Worm (Caenorhabditis elegans): ENCODE results near the gene fndc-1.

The fndc-1 gene

ce11 chrII:11259766-11260165 is 22.6 kb upstream of the fndc-1 start:
- TF ChIP-seq tbx-37 (GFP tag; conservative IDR thresholded peaks at IDR 0.05) (no peak), aly-1 (tag; optimal IDR thresholded peaks at IDR 0.05) (no peak), ceh-36 (tag; optimal IDR thresholded peaks at IDR 0.05) (no peak), F13C5.2 (tag; optimal IDR thresholded peaks at IDR 0.05) (no peak), pes-1 (GFP tag; IDR thresholded peaks at IDR 0.05) (no peak), ets-7 (tag; optimal IDR thresholded peaks at IDR 0.05) (no peak), tra-4 (tag; optimal IDR thresholded peaks at IDR 0.05) (no peak), hmbx-1 (tag; optimal IDR thresholded peaks at IDR 0.05) (no peak), scrt-1 (GFP tag; IDR thresholded peaks at IDR 0.05) (no peak), flt-1 (GFP tag; IDR thresholded peaks at IDR 0.05) (no peak), ama-1 (optimal IDR thresholded peaks at IDR 0.05) (no peak), sea-1 (GFP tag; conservative IDR thresholded peaks at IDR 0.05) (no peak), B0310.2 (tag; optimal IDR thresholded peaks at IDR 0.05) (no peak)

- TF ChIP-seq hmbx-1 (tag; optimal IDR thresholded peaks at IDR 0.05) (no peak), ets-7 (tag; optimal IDR thresholded peaks at IDR 0.05) (no peak), hmg-4 (GFP tag; optimal IDR thresholded peaks at IDR 0.05) (no peak), ama-1 (optimal IDR thresholded peaks at IDR 0.05) (no peak), tbx-11 (GFP tag; IDR thresholded peaks at IDR 0.05) (no peak), scrt-1 (GFP tag; IDR thresholded peaks at IDR 0.05) (no peak), pes-1 (GFP tag; IDR thresholded peaks at IDR 0.05) (no peak), F13C5.2 (tag; optimal IDR thresholded peaks at IDR 0.05) (no peak), ceh-36 (tag; optimal IDR thresholded peaks at IDR 0.05) (no peak), tbx-37 (GFP tag; conservative IDR thresholded peaks at IDR 0.05) (no peak), flt-1 (GFP tag; IDR thresholded peaks at IDR 0.05) (no peak), ceh-13 (GFP tag; optimal IDR thresholded peaks at IDR 0.05) (no peak)
Observed at ce11 chrII:11255536-11255935, 18.4 kb upstream of the fndc-1 start, which contains the start of gene T05B9.2. T05B9.2 (plus strand) TSS chrII:11255836.

ce11 chrII:11247414-11247813 is 10.3 kb upstream of the fndc-1 start, which contains the start of gene T06D8.10:
T06D8.10 (minus strand) TSS chrII:11247514.
- TF ChIP-seq hmg-4 (GFP tag; optimal IDR thresholded peaks at IDR 0.05) (no peak), hnd-1 (tag; optimal IDR thresholded peaks at IDR 0.05) (no peak), B0310.2 (tag; optimal IDR thresholded peaks at IDR 0.05) (no peak), tbx-11 (GFP tag; IDR thresholded peaks at IDR 0.05) (no peak), sea-1 (GFP tag; conservative IDR thresholded peaks at IDR 0.05) (no peak), flt-1 (GFP tag; IDR thresholded peaks at IDR 0.05) (no peak), pes-1 (GFP tag; IDR thresholded peaks at IDR 0.05) (no peak), ceh-13 (GFP tag; optimal IDR thresholded peaks at IDR 0.05) (no peak), F13C5.2 (tag; optimal IDR thresholded peaks at IDR 0.05) (no peak), ets-7 (tag; optimal IDR thresholded peaks at IDR 0.05) (no peak), tbx-37 (GFP tag; conservative IDR thresholded peaks at IDR 0.05) (no peak), tra-4 (tag; optimal IDR thresholded peaks at IDR 0.05) (no peak), ama-1 (optimal IDR thresholded peaks at IDR 0.05) (no peak), aly-1 (tag; optimal IDR thresholded peaks at IDR 0.05) (no peak), ceh-36 (tag; optimal IDR thresholded peaks at IDR 0.05) (no peak), hmbx-1 (tag; optimal IDR thresholded peaks at IDR 0.05) (no peak), scrt-1 (GFP tag; IDR thresholded peaks at IDR 0.05) (no peak)

- TF ChIP-seq hmg-4 (GFP tag; optimal IDR thresholded peaks at IDR 0.05) = no peak
Observed at ce11 chrII:11246506-11246905, 9.4 kb upstream of the fndc-1 start.

ce11 chrII:11242918-11243317 is 5.8 kb upstream of the fndc-1 start:
- TF ChIP-seq ama-1 (optimal IDR thresholded peaks at IDR 0.05) (no peak), hmg-4 (GFP tag; optimal IDR thresholded peaks at IDR 0.05) (no peak), scrt-1 (GFP tag; IDR thresholded peaks at IDR 0.05) (no peak), ets-7 (tag; optimal IDR thresholded peaks at IDR 0.05) (no peak), B0310.2 (tag; optimal IDR thresholded peaks at IDR 0.05) (no peak), hmbx-1 (tag; optimal IDR thresholded peaks at IDR 0.05) (no peak), aly-1 (tag; optimal IDR thresholded peaks at IDR 0.05) (no peak), tbx-37 (GFP tag; conservative IDR thresholded peaks at IDR 0.05) (no peak), sea-1 (GFP tag; conservative IDR thresholded peaks at IDR 0.05) (no peak), F13C5.2 (tag; optimal IDR thresholded peaks at IDR 0.05) (no peak), flt-1 (GFP tag; IDR thresholded peaks at IDR 0.05) (no peak), ceh-36 (tag; optimal IDR thresholded peaks at IDR 0.05) (no peak), ceh-13 (GFP tag; optimal IDR thresholded peaks at IDR 0.05) (no peak), pes-1 (GFP tag; IDR thresholded peaks at IDR 0.05) (no peak), tra-4 (tag; optimal IDR thresholded peaks at IDR 0.05) (no peak)

ce11 chrII:11241497-11241896 is 4.4 kb upstream of the fndc-1 start:
- TF ChIP-seq pes-1 (GFP tag; IDR thresholded peaks at IDR 0.05) (no peak), tbx-37 (GFP tag; conservative IDR thresholded peaks at IDR 0.05) (no peak), ama-1 (optimal IDR thresholded peaks at IDR 0.05) (no peak), scrt-1 (GFP tag; IDR thresholded peaks at IDR 0.05) (no peak), tra-4 (tag; optimal IDR thresholded peaks at IDR 0.05) (no peak), ets-7 (tag; optimal IDR thresholded peaks at IDR 0.05) (no peak), aly-1 (tag; optimal IDR thresholded peaks at IDR 0.05) (no peak), tbx-11 (GFP tag; IDR thresholded peaks at IDR 0.05) (no peak), hnd-1 (tag; optimal IDR thresholded peaks at IDR 0.05) (no peak), hmbx-1 (tag; optimal IDR thresholded peaks at IDR 0.05) (no peak), flt-1 (GFP tag; IDR thresholded peaks at IDR 0.05) (no peak), F13C5.2 (tag; optimal IDR thresholded peaks at IDR 0.05) (no peak)

ce11 chrII:11240963-11241362 is 3.8 kb upstream of the fndc-1 start:
- TF ChIP-seq pes-1 (GFP tag; IDR thresholded peaks at IDR 0.05) = no peak
- no peak for TF ChIP-seq aly-1 (tag; optimal IDR thresholded peaks at IDR 0.05)
- no peak for TF ChIP-seq tbx-11 (GFP tag; IDR thresholded peaks at IDR 0.05)
- TF ChIP-seq ama-1 (optimal IDR thresholded peaks at IDR 0.05) = no peak
- TF ChIP-seq B0310.2 (tag; optimal IDR thresholded peaks at IDR 0.05) = no peak
- no peak for TF ChIP-seq hnd-1 (tag; optimal IDR thresholded peaks at IDR 0.05)
- no peak for TF ChIP-seq hmbx-1 (tag; optimal IDR thresholded peaks at IDR 0.05)
- TF ChIP-seq sea-1 (GFP tag; conservative IDR thresholded peaks at IDR 0.05) = no peak
- no peak for TF ChIP-seq ets-7 (tag; optimal IDR thresholded peaks at IDR 0.05)
- no peak for TF ChIP-seq F13C5.2 (tag; optimal IDR thresholded peaks at IDR 0.05)
- no peak for TF ChIP-seq tra-4 (tag; optimal IDR thresholded peaks at IDR 0.05)
- TF ChIP-seq tbx-37 (GFP tag; conservative IDR thresholded peaks at IDR 0.05) = no peak
- no peak for TF ChIP-seq ceh-13 (GFP tag; optimal IDR thresholded peaks at IDR 0.05)
- TF ChIP-seq hmg-4 (GFP tag; optimal IDR thresholded peaks at IDR 0.05) = no peak
- no peak for TF ChIP-seq flt-1 (GFP tag; IDR thresholded peaks at IDR 0.05)
- TF ChIP-seq ceh-36 (tag; optimal IDR thresholded peaks at IDR 0.05) = no peak
- no peak for TF ChIP-seq scrt-1 (GFP tag; IDR thresholded peaks at IDR 0.05)
